Worm (Caenorhabditis elegans) whole organism, L2 larva: ENCODE data around the gene C13F10.1.

Source experiments
- C34F6.9 ChIP-seq: fragments of 150-350 bp; optimal IDR thresholded peaks from 2 replicates; lab custom pipeline; 2014; ENCODE audit warnings: missing biosample characterization, missing genetic modification characterization
- F13H6.1 ChIP-seq: sonication (generic microtip); optimal IDR thresholded peaks from 2 replicates; lab custom pipeline; 2016; ENCODE audit warnings: missing genetic modification characterization, missing compliant biosample characterization
- Y55F3AM.14 ChIP-seq: fragments of 200-800 bp; sonication (Bioruptor generic); optimal IDR thresholded peaks from 2 replicates; lab custom pipeline; 2018; ENCODE audit warnings: mild to moderate bottlenecking, missing genetic modification characterization, missing compliant biosample characterization
- ZK546.5 ChIP-seq: sonication (generic microtip); optimal IDR thresholded peaks from 2 replicates; lab custom pipeline; 2017; ENCODE audit warnings: missing biosample characterization, missing genetic modification characterization
- alr-1 ChIP-seq: fragments of 150-350 bp; optimal IDR thresholded peaks from 2 replicates; lab custom pipeline; 2014; ENCODE audit warnings: missing biosample characterization, missing genetic modification characterization
- aly-2 ChIP-seq: fragments of 150-350 bp; optimal IDR thresholded peaks from 2 replicates; lab custom pipeline; 2014; ENCODE audit warnings: missing biosample characterization, missing genetic modification characterization
- ceh-82 ChIP-seq: fragments of 150-350 bp; optimal IDR thresholded peaks from 2 replicates; lab custom pipeline; 2014; ENCODE audit warnings: missing biosample characterization, missing genetic modification characterization
- crh-2 ChIP-seq: sonication (generic microtip); optimal IDR thresholded peaks from 2 replicates; lab custom pipeline; 2017; ENCODE audit warnings: missing biosample characterization, missing genetic modification characterization
- dmd-4 ChIP-seq: sonication (generic microtip); optimal IDR thresholded peaks from 2 replicates; lab custom pipeline; 2017; ENCODE audit warnings: missing biosample characterization, missing genetic modification characterization
- egl-27 ChIP-seq: sonication (generic microtip); optimal IDR thresholded peaks from 3 replicates; lab custom pipeline; 2017; ENCODE audit warnings: missing biosample characterization, missing genetic modification reagents, missing genetic modification characterization
- elt-1 ChIP-seq: fragments of 150-350 bp; optimal IDR thresholded peaks from 2 replicates; lab custom pipeline; 2014; ENCODE audit warnings: missing biosample characterization, missing genetic modification characterization
- elt-3 ChIP-seq: sonication (generic microtip); optimal IDR thresholded peaks from 2 replicates; lab custom pipeline; 2017; ENCODE audit warnings: missing biosample characterization, missing genetic modification characterization
- fos-1 ChIP-seq: fragments of 150-350 bp; optimal IDR thresholded peaks from 2 replicates; lab custom pipeline; 2014; ENCODE audit warnings: missing biosample characterization, missing genetic modification characterization
- gmeb-1 ChIP-seq: fragments of 150-350 bp; optimal IDR thresholded peaks from 2 replicates; lab custom pipeline; 2014; ENCODE audit warnings: missing biosample characterization, missing genetic modification characterization
- lin-11 ChIP-seq: fragments of 150-350 bp; sonication (generic microtip); optimal IDR thresholded peaks from 2 replicates; lab custom pipeline; 2014; ENCODE audit warnings: missing biosample characterization, missing genetic modification characterization, inconsistent platforms, mixed read lengths
- lin-13 ChIP-seq: fragments of 150-350 bp; optimal IDR thresholded peaks from 2 replicates; lab custom pipeline; 2014; ENCODE audit warnings: missing biosample characterization, missing genetic modification reagents, missing genetic modification characterization
- lin-39 ChIP-seq: fragments of 150-350 bp; optimal IDR thresholded peaks from 2 replicates; lab custom pipeline; 2014; ENCODE audit warnings: missing biosample characterization, missing genetic modification reagents, missing genetic modification characterization
- lsy-2 ChIP-seq, 2 experiments: fragments of 150-350 bp in 1 of 2; sonication (generic microtip) in 1 of 2; optimal IDR thresholded peaks; 2 replicates each; lab custom pipeline; 2014 to 2017; ENCODE audit warnings: missing biosample characterization in 2 of 2, missing genetic modification characterization in 2 of 2
- mab-5 ChIP-seq: fragments of 150-350 bp; optimal IDR thresholded peaks from 2 replicates; lab custom pipeline; 2014; ENCODE audit warnings: missing biosample characterization, missing genetic modification characterization
- mbf-1 ChIP-seq: sonication (generic microtip); optimal IDR thresholded peaks from 2 replicates; lab custom pipeline; 2017; ENCODE audit warnings: missing biosample characterization, missing genetic modification characterization
- nhr-11 ChIP-seq: fragments of 150-350 bp; optimal IDR thresholded peaks from 2 replicates; lab custom pipeline; 2014; ENCODE audit warnings: missing biosample characterization, missing genetic modification characterization
- nhr-12 ChIP-seq: fragments of 150-350 bp; optimal IDR thresholded peaks from 2 replicates; lab custom pipeline; 2014; ENCODE audit warnings: missing biosample characterization, missing genetic modification characterization
- nhr-129 ChIP-seq: fragments of 150-350 bp; optimal IDR thresholded peaks from 2 replicates; lab custom pipeline; 2014; ENCODE audit warnings: missing biosample characterization, missing genetic modification characterization
- nhr-23 ChIP-seq: fragments of 150-350 bp; optimal IDR thresholded peaks from 2 replicates; lab custom pipeline; 2014; ENCODE audit warnings: missing biosample characterization, missing genetic modification reagents, missing genetic modification characterization
- nhr-237 ChIP-seq: fragments of 150-350 bp; optimal IDR thresholded peaks from 2 replicates; lab custom pipeline; 2014; ENCODE audit warnings: missing biosample characterization, missing genetic modification characterization
- nhr-25 ChIP-seq: fragments of 150-350 bp; sonication (generic microtip); optimal IDR thresholded peaks from 3 replicates; lab custom pipeline; 2014; ENCODE audit warnings: missing biosample characterization, missing genetic modification characterization
- nhr-6 ChIP-seq: fragments of 150-350 bp; optimal IDR thresholded peaks from 2 replicates; lab custom pipeline; 2014; ENCODE audit warnings: missing biosample characterization, missing genetic modification characterization
- nhr-77 ChIP-seq: fragments of 150-350 bp; optimal IDR thresholded peaks from 2 replicates; lab custom pipeline; 2014; ENCODE audit warnings: missing biosample characterization, missing genetic modification characterization
- sem-4 ChIP-seq: fragments of 150-350 bp; optimal IDR thresholded peaks from 2 replicates; lab custom pipeline; 2014; ENCODE audit warnings: missing biosample characterization, missing genetic modification reagents, missing genetic modification characterization
- sma-3 ChIP-seq: sonication (generic microtip); optimal IDR thresholded peaks from 2 replicates; lab custom pipeline; 2016; ENCODE audit warnings: missing genetic modification reagents, missing genetic modification characterization, missing compliant biosample characterization
- sma-9 ChIP-seq, 2 experiments: fragments of 150-350 bp in 1 of 2; sonication (generic microtip) in 1 of 2; optimal IDR thresholded peaks; 2 replicates each; lab custom pipeline; 2014 to 2016; ENCODE audit warnings: missing genetic modification characterization in 2 of 2, mild to moderate bottlenecking in 1 of 2, missing biosample characterization in 1 of 2, missing compliant biosample characterization in 1 of 2, missing genetic modification reagents in 1 of 2, moderate library complexity in 1 of 2
- unc-39 ChIP-seq: fragments of 150-350 bp; optimal IDR thresholded peaks from 2 replicates; lab custom pipeline; 2014; ENCODE audit warnings: missing biosample characterization, missing genetic modification characterization
- unc-55 ChIP-seq: fragments of 150-350 bp; sonication (generic microtip); optimal IDR thresholded peaks from 3 replicates; lab custom pipeline; 2014; ENCODE audit warnings: missing biosample characterization, missing genetic modification reagents, missing genetic modification characterization
- zag-1 ChIP-seq: fragments of 150-350 bp; optimal IDR thresholded peaks from 2 replicates; lab custom pipeline; 2014; ENCODE audit warnings: missing biosample characterization, missing genetic modification characterization
- ztf-11 ChIP-seq: sonication (generic microtip); optimal IDR thresholded peaks from 2 replicates; lab custom pipeline; 2017; ENCODE audit warnings: missing biosample characterization, missing genetic modification characterization
- ztf-4 ChIP-seq: fragments of 150-350 bp; optimal IDR thresholded peaks from 2 replicates; lab custom pipeline; 2014; ENCODE audit warnings: missing biosample characterization, missing genetic modification characterization

C13F10.1 gene

DNA sequence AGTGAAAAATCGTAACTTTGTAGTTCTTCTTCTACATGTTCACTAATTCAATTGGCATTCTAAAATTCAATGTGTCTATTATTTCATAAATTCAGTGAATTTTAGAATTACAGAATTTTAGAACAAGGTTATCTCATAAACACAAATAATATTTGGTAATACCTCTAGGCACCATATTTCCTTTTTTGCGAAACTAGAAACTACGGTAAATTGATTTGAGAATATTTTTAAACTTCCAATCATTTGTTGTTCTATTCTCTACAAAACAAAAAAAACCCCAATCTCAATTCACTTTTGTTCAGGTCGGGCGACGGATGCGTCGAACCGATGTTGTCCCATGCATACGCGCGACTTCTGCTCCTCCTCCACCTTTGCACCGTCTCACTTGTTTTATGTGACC, 23.9 kb upstream of the C13F10.1 start, which contains the start of gene F09G2.1:
F09G2.1 (plus strand) TSS at position 301 of the 400 bp plus-strand sequence.
- TF ChIP-seq ztf-4 (tag; lab: Kevin White, UChicago) (no peak), egl-27 (tag; lab: Kevin White, UChicago) (no peak), aly-2 (tag; lab: Kevin White, UChicago) (no peak), mbf-1 (no peak)

DNA sequence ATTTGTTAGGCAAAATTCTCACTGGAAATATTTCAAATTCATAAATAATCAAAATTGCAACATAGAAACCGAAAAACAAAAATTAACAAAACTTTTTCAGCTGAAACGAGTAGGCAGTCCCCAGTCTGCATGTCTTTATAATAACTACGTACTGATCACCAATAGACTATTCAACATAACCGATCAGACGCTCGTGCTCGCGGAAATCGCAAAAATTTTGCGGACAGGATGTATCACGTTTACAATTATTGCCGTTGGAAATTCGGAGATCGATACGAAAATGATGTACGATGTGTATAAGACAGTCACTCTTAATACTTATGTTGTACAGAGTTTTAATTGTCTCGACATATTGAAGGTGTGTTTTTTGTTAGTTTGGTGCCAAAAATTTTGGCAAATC, 22.5 kb upstream of the C13F10.1 start:
- TF ChIP-seq ztf-4 (tag; lab: Kevin White, UChicago) (no peak), lin-39 (tag; lab: Kevin White, UChicago) (no peak), ztf-11 (tag; lab: Kevin White, UChicago) (no peak), C34F6.9 (tag; lab: Kevin White, UChicago) (no peak), nhr-11 (tag; lab: Kevin White, UChicago) (no peak), ZK546.5 (tag; lab: Kevin White, UChicago) (no peak), nhr-237 (tag; lab: Kevin White, UChicago) (no peak)

DNA sequence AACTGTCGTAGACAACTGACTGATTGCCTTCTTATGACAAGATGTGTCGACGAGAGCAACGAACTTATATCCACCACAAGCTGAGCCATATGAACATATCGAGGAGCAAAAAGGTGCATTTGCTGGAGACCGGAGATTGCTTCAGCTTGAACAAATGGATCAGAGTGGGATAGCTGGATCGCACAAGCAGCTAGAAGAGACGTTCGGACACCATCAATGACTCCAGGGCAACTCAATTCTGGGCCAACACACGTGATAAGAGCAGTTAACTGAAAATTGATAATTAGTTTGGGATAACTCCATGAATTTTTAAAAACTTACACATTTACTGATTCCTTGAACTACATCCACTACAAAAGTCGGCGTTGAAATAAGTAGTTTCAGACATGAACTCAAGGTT, 14.9 kb upstream of the C13F10.1 start:
- TF ChIP-seq alr-1 (tag; lab: Kevin White, UChicago), result no peak
- no peak for TF ChIP-seq dmd-4 (tag; lab: Kevin White, UChicago)
- TF ChIP-seq C34F6.9 (tag; lab: Kevin White, UChicago), result no peak
- no peak for TF ChIP-seq lin-13 (GFP tag; lab: Kevin White, UChicago)
- no peak for TF ChIP-seq lsy-2 (tag; optimal IDR thresholded peaks at IDR 0.05; lab: Kevin White, UChicago)
- no peak for TF ChIP-seq sma-3 (GFP tag; lab: Kevin White, UChicago)
- TF ChIP-seq nhr-77, result no peak
- TF ChIP-seq zag-1 (tag; lab: Kevin White, UChicago), result no peak
- no peak for TF ChIP-seq ztf-11 (tag; lab: Kevin White, UChicago)
- TF ChIP-seq Y55F3AM.14, result no peak
- no peak for TF ChIP-seq sem-4 (tag; lab: Kevin White, UChicago)
- TF ChIP-seq crh-2 (tag; lab: Kevin White, UChicago), result no peak
- no peak for TF ChIP-seq ceh-82 (tag; lab: Kevin White, UChicago)
- TF ChIP-seq F13H6.1, result no peak
- no peak for TF ChIP-seq fos-1 (tag; lab: Kevin White, UChicago)

DNA sequence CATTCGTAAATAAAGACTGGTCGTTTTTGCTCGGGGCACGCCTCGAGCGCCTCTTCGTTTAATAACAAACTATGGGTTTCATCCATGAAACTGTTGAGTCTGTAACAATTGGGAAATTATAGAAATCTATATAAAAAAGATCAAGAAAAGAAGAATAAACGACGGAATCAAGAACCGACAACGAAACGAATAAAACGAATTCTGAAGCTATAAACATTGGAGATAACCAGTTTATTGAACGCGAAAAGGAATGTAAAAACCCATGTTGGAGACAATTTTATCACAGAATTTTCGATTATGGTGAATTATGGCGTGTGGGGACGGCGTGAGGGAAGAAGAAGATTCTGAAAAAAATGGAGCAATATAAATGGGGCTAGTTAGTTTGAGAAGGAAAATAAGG, 9.1 kb upstream of the C13F10.1 start, which contains the start of gene soap-1:
soap-1 (minus strand) TSS at position 101 of the 400 bp plus-strand sequence.
- TF ChIP-seq sma-3 (GFP tag; lab: Kevin White, UChicago) (no peak), elt-1 (no peak), unc-39 (tag; lab: Kevin White, UChicago) (no peak), nhr-12 (tag; lab: Kevin White, UChicago) (no peak), unc-55 (no peak), ztf-4 (tag; lab: Kevin White, UChicago) (no peak), mab-5 (no peak), C34F6.9 (tag; lab: Kevin White, UChicago) (no peak), ZK546.5 (tag; lab: Kevin White, UChicago) (no peak), mbf-1 (no peak), nhr-25 (tag; lab: Kevin White, UChicago) (no peak), crh-2 (tag; lab: Kevin White, UChicago) (no peak), aly-2 (tag; lab: Kevin White, UChicago) (no peak), nhr-23 (tag; lab: Kevin White, UChicago) (no peak), sma-9 (GFP tag; optimal IDR thresholded peaks at IDR 0.05; lab: Kevin White, UChicago) (no peak), sma-9 (tag; optimal IDR thresholded peaks at IDR 0.05; lab: Kevin White, UChicago) (no peak), lin-13 (GFP tag; lab: Kevin White, UChicago) (no peak), gmeb-1 (tag; lab: Kevin White, UChicago) (no peak), sem-4 (tag; lab: Kevin White, UChicago) (no peak), egl-27 (tag; lab: Kevin White, UChicago) (no peak), alr-1 (tag; lab: Kevin White, UChicago) (no peak)

DNA sequence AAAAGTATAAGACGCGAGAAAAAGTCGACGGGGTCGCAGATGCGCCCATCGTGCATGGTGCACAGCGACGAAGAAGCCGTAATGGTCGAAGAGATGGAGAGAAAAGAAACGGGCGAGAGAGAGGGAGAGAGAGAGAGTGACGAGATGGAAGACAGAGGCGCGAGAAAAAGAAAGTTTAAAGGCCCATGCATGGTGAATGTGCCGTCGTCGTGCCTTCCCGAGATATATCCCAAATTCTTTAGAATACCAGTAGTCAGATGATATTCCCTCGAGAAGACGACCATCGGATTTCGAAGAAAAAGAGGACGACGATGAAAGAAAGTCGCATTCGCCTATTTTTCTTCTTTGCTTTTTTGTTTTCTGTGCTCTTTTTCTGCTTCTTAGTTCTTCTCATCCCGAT, 7.9 kb upstream of the C13F10.1 start:
- no peak for TF ChIP-seq nhr-12 (tag; lab: Kevin White, UChicago)
- no peak for TF ChIP-seq dmd-4 (tag; lab: Kevin White, UChicago)
- TF ChIP-seq elt-3 (tag; lab: Kevin White, UChicago), result no peak
- TF ChIP-seq mbf-1, result no peak
- TF ChIP-seq ztf-4 (tag; lab: Kevin White, UChicago), result no peak
- TF ChIP-seq nhr-25 (tag; lab: Kevin White, UChicago), result no peak
- peak; percentile 47 for TF ChIP-seq unc-55
- no peak for TF ChIP-seq lin-39 (tag; lab: Kevin White, UChicago)
- peak in 1 of 2 experiments; percentile 3 for TF ChIP-seq lsy-2 (tag; optimal IDR thresholded peaks at IDR 0.05; lab: Kevin White, UChicago)
- TF ChIP-seq nhr-129 (tag; lab: Kevin White, UChicago), result no peak
- TF ChIP-seq C34F6.9 (tag; lab: Kevin White, UChicago), result peak; percentile 12
- TF ChIP-seq lin-11 (tag; lab: Kevin White, UChicago), result no peak
- no peak for TF ChIP-seq nhr-6 (tag; lab: Kevin White, UChicago)
- no peak for TF ChIP-seq lin-13 (GFP tag; lab: Kevin White, UChicago)
- TF ChIP-seq, all 48 proteins: peak for 3
